Worm (Caenorhabditis elegans) whole organism, L4/young adult: ENCODE data around the gene nstp-3.

Experiments
- W03F9.2 ChIP-seq: fragments of 150-350 bp; optimal IDR thresholded peaks from 2 replicates; lab custom pipeline; 2014; ENCODE audit warnings: missing biosample characterization, missing genetic modification characterization
- him-1 ChIP-seq: sonication (generic microtip); optimal IDR thresholded peaks from 2 replicates; lab custom pipeline; 2016; ENCODE audit warnings: missing genotype, missing genetic modification reagents, missing genetic modification characterization, missing compliant biosample characterization

ce11 chrV:5792031-5792430 is 6.0 kb downstream of the nstp-3 start, which contains the start of gene ZC250.2:
- TF ChIP-seq W03F9.2 (tag; lab: Kevin White, UChicago) (no peak), him-1 (tag; lab: Kevin White, UChicago) (no peak)
